Fruit fly (Drosophila melanogaster) whole organism, embryonic: ENCODE data around the gene kek6.

ENCODE experiments used
- Asciz ChIP-seq: fragments of 200-800 bp; sonication (Bioruptor generic); optimal IDR thresholded peaks from 2 replicates; lab custom pipeline; 2017; ENCODE audit warnings: missing biosample characterization, mild to moderate bottlenecking, missing genetic modification characterization, missing genetic modification reagents
- Atf3 ChIP-seq: fragments of 200-800 bp; sonication (Bioruptor generic); optimal IDR thresholded peaks from 3 replicates; lab custom pipeline; 2016; ENCODE audit warnings: missing biosample characterization, missing genetic modification characterization
- B-H2 ChIP-seq: fragments of 200-800 bp; sonication (Bioruptor generic); optimal IDR thresholded peaks from 2 replicates; lab custom pipeline; 2018; ENCODE audit warnings: missing biosample characterization, mild to moderate bottlenecking, missing genetic modification characterization
- CG10267 ChIP-seq: fragments of 200-800 bp; sonication (Bioruptor generic); optimal IDR thresholded peaks from 2 replicates; lab custom pipeline; 2018; ENCODE audit warnings: missing biosample characterization, mild to moderate bottlenecking, missing genetic modification characterization, moderate library complexity
- CG11723 ChIP-seq: fragments of 200-800 bp; sonication (Bioruptor generic); optimal IDR thresholded peaks from 2 replicates; lab custom pipeline; 2017; ENCODE audit warnings: missing biosample characterization, mild to moderate bottlenecking, missing genetic modification characterization
- CG12236 ChIP-seq: fragments of 200-800 bp; sonication (Bioruptor generic); optimal IDR thresholded peaks from 2 replicates; lab custom pipeline; 2016; ENCODE audit warnings: missing biosample characterization, missing genetic modification characterization
- CG12299 ChIP-seq: fragments of 200-800 bp; sonication (Bioruptor generic); optimal IDR thresholded peaks from 2 replicates; lab custom pipeline; 2018; ENCODE audit warnings: missing biosample characterization, mild to moderate bottlenecking, missing genetic modification characterization
- CG12659 ChIP-seq: fragments of 200-800 bp; sonication (Bioruptor generic); optimal IDR thresholded peaks from 3 replicates; lab custom pipeline; 2017; ENCODE audit warnings: mild to moderate bottlenecking, missing biosample characterization, missing genetic modification reagents, missing genetic modification characterization
- CG13287 ChIP-seq: fragments of 200-800 bp; sonication (Bioruptor generic); IDR thresholded peaks from 2 replicates; pipeline ENCODE4 v1.3.6; 2022; ENCODE audit warnings: missing biosample characterization, missing genetic modification characterization; ENCODE audit not compliant: partially characterized antibody
- CG13894 ChIP-seq: fragments of 200-800 bp; sonication (Bioruptor generic); optimal IDR thresholded peaks from 3 replicates; lab custom pipeline; 2018; ENCODE audit warnings: missing biosample characterization, mild to moderate bottlenecking, missing genetic modification characterization, moderate library complexity
- CG16813 ChIP-seq: fragments of 200-800 bp; sonication (Bioruptor generic); IDR thresholded peaks from 3 replicates; pipeline ENCODE4 v1.3.6; 2022; ENCODE audit warnings: missing biosample characterization, missing genetic modification characterization; ENCODE audit not compliant: partially characterized antibody
- CG16815 ChIP-seq: fragments of 200-800 bp; sonication (Bioruptor generic); optimal IDR thresholded peaks from 3 replicates; lab custom pipeline; 2017; ENCODE audit warnings: missing biosample characterization, mild to moderate bottlenecking, missing genetic modification characterization
- CG17385 ChIP-seq: fragments of 200-800 bp; sonication (Bioruptor generic); optimal IDR thresholded peaks from 3 replicates; lab custom pipeline; 2018; ENCODE audit warnings: missing biosample characterization, mild to moderate bottlenecking, missing genetic modification characterization
- CG18599 ChIP-seq: fragments of 200-800 bp; sonication (Bioruptor generic); optimal IDR thresholded peaks from 3 replicates; lab custom pipeline; 2017; ENCODE audit warnings: missing biosample characterization, missing genetic modification characterization, mild to moderate bottlenecking, moderate library complexity, missing genetic modification reagents
- CG2116 ChIP-seq: fragments of 200-800 bp; sonication (Bioruptor generic); optimal IDR thresholded peaks from 3 replicates; lab custom pipeline; 2018; ENCODE audit warnings: missing biosample characterization, mild to moderate bottlenecking, missing genetic modification characterization
- CG2678 ChIP-seq: fragments of 200-800 bp; sonication (Bioruptor generic); optimal IDR thresholded peaks from 3 replicates; lab custom pipeline; 2019; ENCODE audit warnings: missing biosample characterization, mild to moderate bottlenecking, missing genetic modification characterization, moderate library complexity
- CG2875 ChIP-seq: fragments of 200-800 bp; sonication (Bioruptor generic); optimal IDR thresholded peaks from 2 replicates; lab custom pipeline; 2017; ENCODE audit warnings: missing biosample characterization, mild to moderate bottlenecking, missing genetic modification characterization, missing genetic modification reagents
- CG4328 ChIP-seq: fragments of 200-800 bp; sonication (Bioruptor generic); optimal IDR thresholded peaks from 3 replicates; lab custom pipeline; 2017; ENCODE audit warnings: missing biosample characterization, missing genetic modification reagents, missing genetic modification characterization
- CG6813 ChIP-seq: fragments of 200-800 bp; sonication (Bioruptor generic); optimal IDR thresholded peaks from 2 replicates; lab custom pipeline; 2017; ENCODE audit warnings: missing biosample characterization, missing genetic modification characterization, mild to moderate bottlenecking, moderate library complexity, missing genetic modification reagents
- CG7271 ChIP-seq: fragments of 200-800 bp; sonication (Bioruptor generic); optimal IDR thresholded peaks from 2 replicates; lab custom pipeline; 2018; ENCODE audit warnings: missing biosample characterization, mild to moderate bottlenecking, missing genetic modification characterization, moderate library complexity
- CG7556 ChIP-seq: fragments of 200-800 bp; sonication (Bioruptor generic); optimal IDR thresholded peaks from 2 replicates; lab custom pipeline; 2017; ENCODE audit warnings: missing biosample characterization, mild to moderate bottlenecking, missing genetic modification characterization
- CG7745 ChIP-seq: fragments of 200-800 bp; sonication (Bioruptor generic); optimal IDR thresholded peaks from 2 replicates; lab custom pipeline; 2018; ENCODE audit warnings: missing biosample characterization, mild to moderate bottlenecking, missing genetic modification characterization, moderate library complexity
- CG8765 ChIP-seq: fragments of 200-800 bp; sonication (Bioruptor generic); IDR thresholded peaks from 2 replicates; pipeline ENCODE4 v1.3.6; 2022; ENCODE audit warnings: missing biosample characterization, missing genetic modification characterization
- Chrac-16 ChIP-seq: fragments of 200-800 bp; sonication (Bioruptor generic); optimal IDR thresholded peaks from 3 replicates; lab custom pipeline; 2016; ENCODE audit warnings: missing biosample characterization, missing genetic modification characterization
- CrebB ChIP-seq: fragments of 200-800 bp; sonication (Bioruptor generic); optimal IDR thresholded peaks from 3 replicates; lab custom pipeline; 2018; ENCODE audit warnings: missing biosample characterization, mild to moderate bottlenecking, missing genetic modification characterization
- Dbx ChIP-seq: fragments of 200-800 bp; sonication (Bioruptor generic); IDR thresholded peaks from 3 replicates; pipeline ENCODE4 v1.3.6; 2022; ENCODE audit warnings: missing biosample characterization, missing genetic modification characterization
- Deaf1 ChIP-seq: fragments of 200-800 bp; optimal IDR thresholded peaks from 3 replicates; lab custom pipeline; 2019; ENCODE audit warnings: missing biosample characterization, mild to moderate bottlenecking, missing genetic modification characterization, moderate library complexity
- Max ChIP-seq: fragments of 200-800 bp; sonication (Bioruptor generic); optimal IDR thresholded peaks from 2 replicates; lab custom pipeline; 2016; ENCODE audit warnings: missing biosample characterization, mild to moderate bottlenecking, missing genetic modification characterization
- NC2β ChIP-seq: fragments of 200-800 bp; sonication (Bioruptor generic); optimal IDR thresholded peaks from 2 replicates; lab custom pipeline; 2016; ENCODE audit warnings: missing biosample characterization, missing genetic modification characterization
- Poxn ChIP-seq: fragments of 200-800 bp; sonication (Bioruptor generic); IDR thresholded peaks from 2 replicates; pipeline ENCODE4 v1.3.6; 2022; ENCODE audit warnings: missing biosample characterization, missing genetic modification characterization
- Scr ChIP-seq: fragments of 200-800 bp; sonication (Bioruptor generic); IDR thresholded peaks from 2 replicates; pipeline ENCODE4 v1.3.6; 2022; ENCODE audit warnings: missing biosample characterization, missing genetic modification characterization; ENCODE audit not compliant: partially characterized antibody
- Side ChIP-seq: fragments of 200-800 bp; sonication (Bioruptor generic); optimal IDR thresholded peaks from 2 replicates; lab custom pipeline; 2016; ENCODE audit warnings: missing biosample characterization, missing genetic modification characterization
- Stat92E ChIP-seq, 3 experiments: fragments of >200 bp in 2 of 3; fragments of 200-800 bp in 1 of 3; sonication (Bioruptor generic) in 1 of 3; optimal IDR thresholded peaks; 2 replicates each; lab custom pipeline; 2017 to 2019; ENCODE audit warnings: missing biosample characterization in 3 of 3, missing genetic modification characterization in 3 of 3, mild to moderate bottlenecking in 1 of 3, moderate library complexity in 1 of 3
- Taf1 ChIP-seq: fragments of 200-800 bp; sonication (Bioruptor generic); IDR thresholded peaks from 2 replicates; pipeline ENCODE4 v1.3.6; 2022; ENCODE audit warnings: missing biosample characterization, missing genetic modification characterization
- bcd ChIP-seq: fragments of 200-800 bp; sonication (Bioruptor generic); optimal IDR thresholded peaks from 2 replicates; lab custom pipeline; 2017; ENCODE audit warnings: missing biosample characterization, mild to moderate bottlenecking, missing genetic modification characterization
- crp ChIP-seq, 2 experiments: fragments of 200-800 bp; sonication (Bioruptor generic); optimal IDR thresholded peaks; 2 replicates in 1 of 2; 3 replicates in 1 of 2; lab custom pipeline; 2017; ENCODE audit warnings: missing biosample characterization in 2 of 2, missing genetic modification characterization in 2 of 2, mild to moderate bottlenecking in 1 of 2, moderate library complexity in 1 of 2
- dati ChIP-seq: fragments of 200-800 bp; sonication (Bioruptor generic); IDR thresholded peaks from 2 replicates; pipeline ENCODE4 v1.3.6; 2022; ENCODE audit warnings: missing biosample characterization, missing genetic modification characterization
- en ChIP-seq: fragments of 200-800 bp; sonication (Bioruptor generic); optimal IDR thresholded peaks from 2 replicates; lab custom pipeline; 2016; ENCODE audit warnings: missing biosample characterization, missing genetic modification characterization
- gt ChIP-seq: fragments of 200-800 bp; sonication (Bioruptor generic); IDR thresholded peaks from 2 replicates; pipeline ENCODE4 v1.3.6; 2022; ENCODE audit warnings: missing biosample characterization, missing genetic modification characterization
- her ChIP-seq: fragments of 200-800 bp; sonication (Bioruptor generic); optimal IDR thresholded peaks from 2 replicates; lab custom pipeline; 2016; ENCODE audit warnings: missing biosample characterization, missing genetic modification characterization
- nau ChIP-seq: fragments of 200-800 bp; sonication (Bioruptor generic); optimal IDR thresholded peaks from 3 replicates; lab custom pipeline; 2017; ENCODE audit warnings: missing biosample characterization, mild to moderate bottlenecking, missing genetic modification characterization, missing genetic modification reagents
- oc ChIP-seq: fragments of 200-800 bp; sonication (Bioruptor generic); optimal IDR thresholded peaks from 2 replicates; lab custom pipeline; 2018; ENCODE audit warnings: missing biosample characterization, mild to moderate bottlenecking, missing genetic modification characterization, moderate library complexity
- prd ChIP-seq, 3 experiments: fragments of >200 bp in 2 of 3; fragments of 200-800 bp in 1 of 3; sonication (Bioruptor generic) in 1 of 3; optimal IDR thresholded peaks in 2 of 3; IDR thresholded peaks in 1 of 3; 2 replicates in 2 of 3; 3 replicates in 1 of 3; pipeline versions ENCODE4 v1.3.6 to Lab custom; 2017 to 2022; ENCODE audit warnings: missing biosample characterization in 1 of 3, missing genetic modification characterization in 1 of 3
- psq ChIP-seq: fragments of 200-800 bp; sonication (Bioruptor generic); optimal IDR thresholded peaks from 2 replicates; lab custom pipeline; 2017; ENCODE audit warnings: missing biosample characterization, missing genetic modification characterization
- scrt ChIP-seq: fragments of 200-800 bp; sonication (Bioruptor generic); optimal IDR thresholded peaks from 2 replicates; lab custom pipeline; 2018; ENCODE audit warnings: missing biosample characterization, mild to moderate bottlenecking, missing genetic modification characterization, moderate library complexity
- tap ChIP-seq: fragments of 200-800 bp; optimal IDR thresholded peaks from 3 replicates; lab custom pipeline; 2019; ENCODE audit warnings: missing biosample characterization, mild to moderate bottlenecking, missing genetic modification characterization, moderate library complexity
- vnd ChIP-seq: fragments of 200-800 bp; sonication (Bioruptor generic); IDR thresholded peaks from 3 replicates; pipeline ENCODE4 v1.3.6; 2022; ENCODE audit warnings: missing biosample characterization, missing genetic modification characterization; ENCODE audit not compliant: partially characterized antibody
- vvl ChIP-seq: fragments of 200-800 bp; sonication (Bioruptor generic); IDR thresholded peaks from 2 replicates; pipeline ENCODE4 v1.3.6; 2022; ENCODE audit warnings: missing biosample characterization, missing genetic modification characterization

The kek6 gene

dm6 chr3R:31609413-31610054 lies 12.4 kb upstream of the kek6 start (continued):
- TF ChIP-seq dati, result no peak
- no peak for TF ChIP-seq prd (optimal IDR thresholded peaks at IDR 0.05; lab: Kevin White, UChicago)
- TF ChIP-seq prd (GFP tag; IDR thresholded peaks at IDR 0.05; lab: Robert Waterston, UW), result no peak
- TF ChIP-seq CG8765 (GFP tag; lab: Robert Waterston, UW), result no peak
- no peak for TF ChIP-seq Poxn (GFP tag; lab: Robert Waterston, UW)
- no peak for TF ChIP-seq Dbx (GFP tag; lab: Robert Waterston, UW)
- no peak for TF ChIP-seq CG16815 (GFP tag; lab: Kevin White, UChicago)
- no peak for TF ChIP-seq vnd (GFP tag; lab: Robert Waterston, UW)
- peak; percentile 76 for TF ChIP-seq CG2116
- no peak for TF ChIP-seq gt
- TF ChIP-seq Scr (GFP tag; lab: Robert Waterston, UW), result no peak
- peak in 1 of 2 experiments; percentile 26 for TF ChIP-seq crp (GFP tag; optimal IDR thresholded peaks at IDR 0.05; lab: Kevin White, UChicago)
- no peak for TF ChIP-seq Atf3 (GFP tag; lab: Kevin White, UChicago)
- TF ChIP-seq B-H2, result peak; percentile 72
- TF ChIP-seq CG7745 (tag; lab: Kevin White, UChicago), result peak; percentile 22
- peak; percentile 0 for TF ChIP-seq CG12236 (GFP tag; lab: Kevin White, UChicago)
- TF ChIP-seq her (GFP tag; lab: Kevin White, UChicago), result peak; percentile 26
- no peak for TF ChIP-seq Taf1 (GFP tag; lab: Robert Waterston, UW)
- TF ChIP-seq tap (tag; lab: Kevin White, UChicago), result peak; percentile 53
- TF ChIP-seq CG11723 (GFP tag; lab: Kevin White, UChicago), result no peak
- TF ChIP-seq Max (GFP tag; lab: Kevin White, UChicago), result no peak
- peak; percentile 23 for TF ChIP-seq CG4328
- peak; percentile 40 for TF ChIP-seq Asciz (GFP tag; lab: Kevin White, UChicago)
- TF ChIP-seq bcd, result no peak
- peak; percentile 58 for TF ChIP-seq CG18599
- TF ChIP-seq CG2875 (GFP tag; lab: Kevin White, UChicago), result no peak
- TF ChIP-seq Stat92E (GFP tag; optimal IDR thresholded peaks at IDR 0.05; lab: Kevin White, UChicago), result peak in 1 of 3 experiments; percentile 48
- TF ChIP-seq psq (GFP tag; lab: Kevin White, UChicago), result no peak
- TF ChIP-seq CG7271 (tag; lab: Kevin White, UChicago), result peak; percentile 77
- TF ChIP-seq oc (tag; lab: Kevin White, UChicago), result peak; percentile 74
- TF ChIP-seq en, result no peak
- peak; percentile 71 for TF ChIP-seq CrebB (tag; lab: Kevin White, UChicago)
- TF ChIP-seq CG2678, result peak; percentile 16
- TF ChIP-seq Side, result peak; percentile 36
- TF ChIP-seq CG10267 (tag; lab: Kevin White, UChicago), result peak; percentile 70
- TF ChIP-seq CG7556 (GFP tag; lab: Kevin White, UChicago), result no peak
- TF ChIP-seq CG12299 (tag; lab: Kevin White, UChicago), result peak; percentile 70
- peak; percentile 29 for TF ChIP-seq Deaf1 (tag; lab: Kevin White, UChicago)
- TF ChIP-seq CG13287 (GFP tag; lab: Robert Waterston, UW), result no peak
- TF ChIP-seq CG17385, result peak; percentile 39
- TF ChIP-seq CG6813, result no peak
- TF ChIP-seq Chrac-16, result no peak
- no peak for TF ChIP-seq nau (GFP tag; lab: Kevin White, UChicago)
- TF ChIP-seq NC2β (GFP tag; lab: Kevin White, UChicago), result peak; percentile 43
- TF ChIP-seq CG13894 (tag; lab: Kevin White, UChicago), result peak; percentile 85
- TF ChIP-seq CG16813 (GFP tag; lab: Robert Waterston, UW), result no peak
- TF ChIP-seq scrt (GFP tag; lab: Kevin White, UChicago), result peak; percentile 11
- TF ChIP-seq CG12659 (GFP tag; lab: Kevin White, UChicago), result peak; percentile 75
- TF ChIP-seq vvl, result no peak
